Worm (Caenorhabditis elegans): ENCODE data around the gene Y38E10A.22.

DNA sequence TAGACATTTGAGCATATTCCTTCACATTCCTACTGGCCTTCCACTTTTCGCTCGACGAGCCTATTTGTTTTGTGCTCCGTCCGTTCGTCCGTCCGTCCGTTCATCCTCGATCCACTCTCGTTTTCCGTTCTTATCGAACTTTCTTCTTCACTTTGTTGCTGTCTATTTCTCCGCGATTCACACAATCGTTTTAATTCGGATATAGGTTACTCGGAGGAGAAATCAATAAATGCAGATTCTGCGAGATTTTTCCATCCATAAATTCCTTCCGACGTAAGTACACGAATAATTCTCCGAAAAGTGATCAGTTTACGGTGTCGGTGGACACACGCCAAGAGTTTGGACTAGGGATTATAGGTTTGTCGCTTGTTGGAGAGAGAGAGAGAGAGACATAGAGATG lies 15.1 kb upstream of the Y38E10A.22 start:
- no peak for TF ChIP-seq unc-62 (GFP tag; optimal IDR thresholded peaks at IDR 0.05)
- TF ChIP-seq sea-2 (GFP tag; optimal IDR thresholded peaks at IDR 0.05), result no peak
- TF ChIP-seq unc-39 (tag; optimal IDR thresholded peaks at IDR 0.05), result no peak
- TF ChIP-seq nfya-1 (tag; optimal IDR thresholded peaks at IDR 0.05; ENCODE audit: insufficient read depth), result no peak
- no peak for TF ChIP-seq ztf-11 (tag; optimal IDR thresholded peaks at IDR 0.05)
- no peak for TF ChIP-seq fkh-2 (tag; optimal IDR thresholded peaks at IDR 0.05)
- TF ChIP-seq tbx-2 (tag; optimal IDR thresholded peaks at IDR 0.05), result no peak
- TF ChIP-seq nhr-28 (tag; optimal IDR thresholded peaks at IDR 0.05), result no peak
- TF ChIP-seq nhr-237 (tag; optimal IDR thresholded peaks at IDR 0.05), result no peak
- TF ChIP-seq elt-1 (tag; optimal IDR thresholded peaks at IDR 0.05), result no peak
- no peak for TF ChIP-seq nhr-11 (tag; optimal IDR thresholded peaks at IDR 0.05)
